Worm (Caenorhabditis elegans) whole organism, late embryonic: Measurements from ENCODE around the gene pdi-2.

Source experiments
- elt-2 ChIP-seq: sonication (generic microtip); optimal IDR thresholded peaks from 2 replicates; lab custom pipeline; 2016; ENCODE audit warnings: missing genetic modification reagents, missing genetic modification characterization, missing compliant biosample characterization
- elt-4 ChIP-seq: sonication (generic microtip); optimal IDR thresholded peaks from 2 replicates; lab custom pipeline; 2016; ENCODE audit warnings: missing genetic modification characterization, missing compliant biosample characterization
- fax-1 ChIP-seq: sonication (generic microtip); optimal IDR thresholded peaks from 2 replicates; lab custom pipeline; 2016; ENCODE audit warnings: missing genotype, missing genetic modification characterization, missing compliant biosample characterization
- hlh-13 ChIP-seq: fragments of 200-800 bp; sonication (Bioruptor generic); optimal IDR thresholded peaks from 2 replicates; lab custom pipeline; 2018; ENCODE audit warnings: mild to moderate bottlenecking, missing genetic modification characterization, missing compliant biosample characterization
- lim-6 ChIP-seq: sonication (generic microtip); optimal IDR thresholded peaks from 2 replicates; lab custom pipeline; 2016; ENCODE audit warnings: missing genetic modification characterization, missing compliant biosample characterization
- nfya-1 ChIP-seq: sonication (generic microtip); optimal IDR thresholded peaks from 2 replicates; lab custom pipeline; 2017; ENCODE audit warnings: missing genetic modification characterization, mild to moderate bottlenecking, missing compliant biosample characterization, antibody characterized with exemption, moderate library complexity
- nhr-11 ChIP-seq: fragments of 150-350 bp; optimal IDR thresholded peaks from 2 replicates; lab custom pipeline; 2014; ENCODE audit warnings: missing biosample characterization, missing genetic modification characterization
- pqm-1 ChIP-seq: sonication (generic microtip); optimal IDR thresholded peaks from 2 replicates; lab custom pipeline; 2016; ENCODE audit warnings: missing genetic modification characterization, missing compliant biosample characterization
- rnt-1 ChIP-seq: sonication (generic microtip); optimal IDR thresholded peaks from 2 replicates; lab custom pipeline; 2016; ENCODE audit warnings: missing genetic modification characterization, missing compliant biosample characterization
- sox-2 ChIP-seq: fragments of 200-800 bp; sonication (Bioruptor generic); IDR thresholded peaks from 2 replicates; pipeline ENCODE4 v1.3.6; 2022; ENCODE audit warnings: missing genetic modification reagents, missing genetic modification characterization, missing compliant biosample characterization
- tbx-2 ChIP-seq: sonication (generic microtip); optimal IDR thresholded peaks from 2 replicates; lab custom pipeline; 2016; ENCODE audit warnings: missing genetic modification characterization, missing compliant biosample characterization

- TF ChIP-seq pqm-1 (tag; lab: Kevin White, UChicago) (no peak), elt-2 (tag; lab: Kevin White, UChicago) (no peak), tbx-2 (tag; lab: Kevin White, UChicago) (no peak), lim-6 (no peak), nhr-11 (tag; lab: Kevin White, UChicago) (no peak), rnt-1 (tag; lab: Kevin White, UChicago) (no peak), fax-1 (no peak), nfya-1 (tag; lab: Kevin White, UChicago) (no peak), elt-4 (tag; lab: Kevin White, UChicago) (no peak), sox-2 (GFP tag; lab: Robert Waterston, UW) (no peak), hlh-13 (no peak)
Observed at ce11 chrX:4492199-4492598, 31.8 kb upstream of the pdi-2 start, which contains the start of gene F46H6.5.
